Fruit fly (Drosophila melanogaster) whole organism, wandering third instar larva: ENCODE measurements around the gene Glg1.

Source experiments
- CrebA ChIP-seq: fragments of 200-800 bp; sonication (Bioruptor generic); optimal IDR thresholded peaks from 2 replicates; lab custom pipeline; 2016; ENCODE audit warnings: missing biosample characterization, mild to moderate bottlenecking, missing genetic modification characterization, borderline replicate concordance
- Dfd ChIP-seq: fragments of >200 bp; optimal IDR thresholded peaks from 2 replicates; lab custom pipeline; 2017; ENCODE audit warnings: missing biosample characterization, missing genetic modification characterization
- GATAd ChIP-seq: sonication (Bioruptor generic); optimal IDR thresholded peaks from 2 replicates; lab custom pipeline; 2016; ENCODE audit warnings: missing biosample characterization, missing genetic modification characterization
- HLH106 ChIP-seq: fragments of 200-800 bp; optimal IDR thresholded peaks from 3 replicates; lab custom pipeline; 2019; ENCODE audit warnings: missing biosample characterization, mild to moderate bottlenecking, missing genetic modification characterization, moderate library complexity
- Myc ChIP-seq: fragments of >200 bp; optimal IDR thresholded peaks from 2 replicates; lab custom pipeline; 2017
- Rel ChIP-seq, 2 experiments: fragments of 200-800 bp; sonication (Bioruptor generic) in 1 of 2; optimal IDR thresholded peaks; 2 replicates in 1 of 2; 3 replicates in 1 of 2; lab custom pipeline; 2016 to 2019; ENCODE audit warnings: mild to moderate bottlenecking in 2 of 2, missing biosample characterization in 2 of 2, missing genetic modification characterization in 2 of 2, moderate library complexity in 1 of 2
- Vsx2 ChIP-seq: fragments of 200-300, 225-300 bp; sonication (Bioruptor generic); optimal IDR thresholded peaks from 2 replicates; lab custom pipeline; 2018; ENCODE audit warnings: missing biosample characterization, missing genetic modification characterization; ENCODE audit not compliant: partially characterized antibody
- br ChIP-seq: fragments of 200-800 bp; sonication (Bioruptor generic); optimal IDR thresholded peaks from 2 replicates; lab custom pipeline; 2016; ENCODE audit warnings: missing biosample characterization, missing genetic modification characterization
- brk ChIP-seq: fragments of 200-800 bp; sonication (Bioruptor generic); optimal IDR thresholded peaks from 2 replicates; lab custom pipeline; 2016; ENCODE audit warnings: missing biosample characterization, mild to moderate bottlenecking, missing genetic modification characterization
- dl ChIP-seq, 2 experiments: fragments of 175-275, 200-275 bp in 1 of 2; fragments of 200-275 bp in 1 of 2; sonication (Bioruptor generic); optimal IDR thresholded peaks; lab custom pipeline; 2018; ENCODE audit warnings: mild to moderate bottlenecking in 2 of 2, missing biosample characterization in 2 of 2, missing genetic modification characterization in 2 of 2, moderate library complexity in 2 of 2; ENCODE audit not compliant: partially characterized antibody in 2 of 2, insufficient read depth in 1 of 2
- dsf ChIP-seq: sonication (Bioruptor generic); optimal IDR thresholded peaks from 2 replicates; lab custom pipeline; 2016; ENCODE audit warnings: missing biosample characterization, missing genetic modification characterization, borderline replicate concordance
- h ChIP-seq: fragments of 200-800 bp; sonication (Bioruptor generic); optimal IDR thresholded peaks from 3 replicates; lab custom pipeline; 2016; ENCODE audit warnings: missing biosample characterization, mild to moderate bottlenecking, missing genetic modification characterization
- pan ChIP-seq: fragments of >200 bp; optimal IDR thresholded peaks from 2 replicates; lab custom pipeline; 2017
- psq ChIP-seq: fragments of 200-800 bp; sonication (Bioruptor generic); optimal IDR thresholded peaks from 3 replicates; lab custom pipeline; 2017; ENCODE audit warnings: missing biosample characterization, mild to moderate bottlenecking, missing genetic modification characterization, moderate library complexity

- TF ChIP-seq br: peak; percentile 67
- peak; percentile 82 for TF ChIP-seq h (GFP tag; lab: Kevin White, UChicago)
- TF ChIP-seq dl (GFP tag; optimal IDR thresholded peaks at IDR 0.05; lab: Kevin White, UChicago; ENCODE audit: insufficient read depth in 1 of 2, partially characterized antibody in 2 of 2): no peak
- peak; percentile 25 for TF ChIP-seq Myc
- no peak for TF ChIP-seq Dfd (GFP tag; lab: Kevin White, UChicago)
- peak; percentile 31 for TF ChIP-seq dsf (GFP tag; lab: Kevin White, UChicago)
- TF ChIP-seq CrebA: no peak
- TF ChIP-seq HLH106 (tag; lab: Kevin White, UChicago): peak; percentile 66
- TF ChIP-seq GATAd (GFP tag; lab: Kevin White, UChicago): no peak
- no peak for TF ChIP-seq brk (GFP tag; lab: Kevin White, UChicago)
- peak; percentile 59 for TF ChIP-seq psq (GFP tag; lab: Kevin White, UChicago)
- no peak for TF ChIP-seq Vsx2 (GFP tag; lab: Kevin White, UChicago)
- TF ChIP-seq Rel (GFP tag; optimal IDR thresholded peaks at IDR 0.05; lab: Kevin White, UChicago): no peak
- no peak for TF ChIP-seq Rel (tag; optimal IDR thresholded peaks at IDR 0.05; lab: Kevin White, UChicago)
- TF ChIP-seq pan (lab: Kevin White, UChicago): no peak
These were observed at the start of gene Glg1, which contains the start of gene M6 for dm6 chr3L:21507354-21507928.
